Fruit fly (Drosophila melanogaster): ENCODE data around the gene CG9117.

DNA sequence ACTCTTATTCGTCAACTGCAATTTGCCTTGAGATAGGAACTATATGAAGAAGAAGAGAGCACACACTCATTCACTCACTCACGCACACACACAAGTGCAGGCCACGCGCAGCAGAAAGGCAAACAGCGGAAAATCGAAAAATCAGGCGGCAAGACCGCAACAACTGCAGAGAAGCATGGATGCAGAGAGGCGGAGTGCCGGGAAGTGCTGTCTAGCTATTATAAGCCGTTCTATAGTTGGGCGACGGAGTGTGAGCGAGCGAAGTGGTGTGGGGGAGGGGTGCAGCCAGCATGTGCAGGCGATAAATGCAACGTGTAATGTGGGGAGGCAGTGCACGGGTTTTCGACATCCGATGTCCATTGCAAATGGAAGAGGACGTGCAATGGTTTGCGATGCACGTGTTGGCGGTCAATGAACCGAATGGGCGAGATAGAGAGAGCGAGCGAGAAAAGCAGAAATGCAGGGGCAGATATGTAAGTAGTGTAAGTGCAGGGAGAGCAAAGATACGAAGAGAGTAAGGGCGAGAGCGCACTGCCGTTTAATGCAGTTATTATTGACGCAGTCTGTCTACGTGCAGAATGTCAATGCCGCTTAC is 41.2 kb upstream of the CG9117 start:
- TF ChIP-seq CG14655 (GFP tag; optimal IDR thresholded peaks at IDR 0.05) (no peak), CG4496 (GFP tag; IDR thresholded peaks at IDR 0.05) (peak; percentile 57), Snoo (tag; optimal IDR thresholded peaks at IDR 0.05) (peak; percentile 56), CG10348 (GFP tag; IDR thresholded peaks at IDR 0.05) (no peak), EcR (GFP tag; optimal IDR thresholded peaks at IDR 0.05) (peak; percentile 100), D1 (tag; optimal IDR thresholded peaks at IDR 0.05) (no peak), CG32121 (GFP tag; IDR thresholded peaks at IDR 0.05) (peak; percentile 75), CG8301 (tag; optimal IDR thresholded peaks at IDR 0.05) (peak; percentile 5), CG15710 (tag; optimal IDR thresholded peaks at IDR 0.05) (no peak), CG17806 (tag; optimal IDR thresholded peaks at IDR 0.05) (no peak), CG13204 (GFP tag; optimal IDR thresholded peaks at IDR 0.05) (peak; percentile 72), rn (GFP tag; IDR thresholded peaks at IDR 0.05) (no peak), Pif1B (GFP tag; optimal IDR thresholded peaks at IDR 0.05) (no peak), CG34367 (tag; optimal IDR thresholded peaks at IDR 0.05) (no peak)
